Worm (Caenorhabditis elegans) whole organism, L1 larva: ENCODE results near the gene unc-47.

Experiments
- isw-1 ChIP-seq: fragments of 200-800 bp; sonication (Bioruptor generic); IDR thresholded peaks from 2 replicates; pipeline ENCODE4 v1.3.6; 2022; ENCODE audit warnings: missing genetic modification characterization, missing compliant biosample characterization
- pqm-1 ChIP-seq: sonication (generic microtip); optimal IDR thresholded peaks from 3 replicates; lab custom pipeline; 2017; ENCODE audit warnings: missing biosample characterization, missing genetic modification characterization

unc-47 gene

ce11 chrIII:10134517-10134916 is 51.5 kb downstream of the unc-47 start:
- TF ChIP-seq pqm-1 = peak; percentile 13
- no peak for TF ChIP-seq isw-1 (GFP tag; lab: Robert Waterston, UW)
